Worm (Caenorhabditis elegans) whole organism, young adult: ENCODE measurements around the gene cox-6B.

Experiments used
- B0019.2 ChIP-seq: fragments of 200-800 bp; sonication (Bioruptor generic); conservative IDR thresholded peaks from 2 replicates; pipeline ENCODE4 v1.3.6; 2022; ENCODE audit warnings: missing genetic modification reagents, missing genetic modification characterization, missing compliant biosample characterization
- B0336.3 ChIP-seq: fragments of 200-800 bp; sonication (Bioruptor generic); IDR thresholded peaks from 2 replicates; pipeline ENCODE4 v1.3.6; 2022; ENCODE audit warnings: missing genetic modification characterization, missing compliant biosample characterization
- D2030.7 ChIP-seq: fragments of 200-800 bp; sonication (Bioruptor generic); IDR thresholded peaks from 2 replicates; pipeline ENCODE4 v1.3.6; 2022; ENCODE audit warnings: missing genetic modification reagents, missing genetic modification characterization, missing compliant biosample characterization
- F22D6.2 ChIP-seq: sonication (generic microtip); optimal IDR thresholded peaks from 2 replicates; lab custom pipeline; 2016; ENCODE audit warnings: mild to moderate bottlenecking, missing genetic modification characterization, missing compliant biosample characterization
- F23B12.7 ChIP-seq: sonication (generic microtip); optimal IDR thresholded peaks from 2 replicates; lab custom pipeline; 2017; ENCODE audit warnings: missing genetic modification characterization, mild to moderate bottlenecking, missing compliant biosample characterization, antibody characterized with exemption, moderate library complexity; ENCODE audit not compliant: insufficient read depth
- F33H1.4 ChIP-seq: fragments of 200-800 bp; sonication (Bioruptor generic); IDR thresholded peaks from 2 replicates; pipeline ENCODE4 v1.3.6; 2022; ENCODE audit warnings: missing genetic modification reagents, missing genetic modification characterization, missing compliant biosample characterization
- K11D2.4 ChIP-seq: fragments of 200-800 bp; sonication (Bioruptor generic); IDR thresholded peaks from 2 replicates; pipeline ENCODE4 v1.3.6; 2022; ENCODE audit warnings: missing genetic modification reagents, missing genetic modification characterization, missing compliant biosample characterization
- K12H6.12 ChIP-seq: fragments of 200-800 bp; sonication (Bioruptor generic); optimal IDR thresholded peaks from 2 replicates; lab custom pipeline; 2018; ENCODE audit warnings: mild to moderate bottlenecking, missing genetic modification characterization, missing compliant biosample characterization
- T07F8.4 ChIP-seq: sonication (generic microtip); optimal IDR thresholded peaks from 2 replicates; lab custom pipeline; 2016; ENCODE audit warnings: mild to moderate bottlenecking, missing genetic modification characterization, moderate library complexity, missing compliant biosample characterization
- ZK185.1 ChIP-seq: sonication (generic microtip); optimal IDR thresholded peaks from 2 replicates; lab custom pipeline; 2016; ENCODE audit warnings: mild to moderate bottlenecking, missing genetic modification characterization, missing compliant biosample characterization; ENCODE audit not compliant: poor library complexity, severe bottlenecking
- aptf-2 ChIP-seq: fragments of 200-800 bp; sonication (Bioruptor generic); conservative IDR thresholded peaks from 2 replicates; pipeline ENCODE4 v1.3.6; 2022; ENCODE audit warnings: missing genetic modification reagents, missing genetic modification characterization, missing compliant biosample characterization
- bed-1 ChIP-seq: fragments of 200-800 bp; sonication (Bioruptor generic); IDR thresholded peaks from 2 replicates; pipeline ENCODE4 v1.3.6; 2022; ENCODE audit warnings: missing genetic modification reagents, missing genetic modification characterization, missing compliant biosample characterization
- cebp-1 ChIP-seq, 2 experiments: fragments of 200-800 bp in 1 of 2; sonication (Bioruptor generic) in 1 of 2; sonication (generic microtip) in 1 of 2; IDR thresholded peaks in 1 of 2; optimal IDR thresholded peaks in 1 of 2; 2 replicates each; pipeline versions ENCODE4 v1.3.6 to Lab custom; 2017 to 2022; ENCODE audit warnings: missing compliant biosample characterization in 2 of 2, missing genetic modification characterization in 2 of 2, mild to moderate bottlenecking in 1 of 2, missing genetic modification reagents in 1 of 2, moderate library complexity in 1 of 2
- ceh-100 ChIP-seq: fragments of 200-800 bp; sonication (Bioruptor generic); IDR thresholded peaks from 2 replicates; pipeline ENCODE4 v1.3.6; 2022; ENCODE audit warnings: missing genetic modification reagents, missing genetic modification characterization, missing compliant biosample characterization
- ceh-58 ChIP-seq: fragments of 200-800 bp; sonication (Bioruptor generic); IDR thresholded peaks from 2 replicates; pipeline ENCODE4 v1.3.6; 2022; ENCODE audit warnings: missing genetic modification characterization, missing compliant biosample characterization
- die-1 ChIP-seq: sonication (generic microtip); optimal IDR thresholded peaks from 2 replicates; lab custom pipeline; 2016; ENCODE audit warnings: missing genotype, mild to moderate bottlenecking, missing genetic modification characterization, missing compliant biosample characterization
- dox-1 ChIP-seq: fragments of 200-800 bp; sonication (Bioruptor generic); IDR thresholded peaks from 2 replicates; pipeline ENCODE4 v1.3.6; 2022; ENCODE audit warnings: missing genetic modification reagents, missing genetic modification characterization, missing compliant biosample characterization
- efl-1 ChIP-seq: fragments of 150-350 bp; optimal IDR thresholded peaks from 2 replicates; lab custom pipeline; 2014; ENCODE audit warnings: missing biosample characterization, missing genetic modification reagents, missing genetic modification characterization
- egl-18 ChIP-seq: fragments of 200-800 bp; sonication (Bioruptor generic); IDR thresholded peaks from 2 replicates; pipeline ENCODE4 v1.3.6; 2022; ENCODE audit warnings: missing genetic modification reagents, missing genetic modification characterization, missing compliant biosample characterization
- egl-44 ChIP-seq: fragments of 200-800 bp; sonication (Bioruptor generic); IDR thresholded peaks from 2 replicates; pipeline ENCODE4 v1.3.6; 2022; ENCODE audit warnings: missing genetic modification reagents, missing genetic modification characterization, missing compliant biosample characterization
- him-1 ChIP-seq: sonication (generic microtip); optimal IDR thresholded peaks from 2 replicates; lab custom pipeline; 2016; ENCODE audit warnings: missing genotype, missing genetic modification reagents, missing genetic modification characterization, missing compliant biosample characterization
- hmg-1.2 ChIP-seq: fragments of 200-800 bp; sonication (Bioruptor generic); IDR thresholded peaks from 2 replicates; pipeline ENCODE4 v1.3.6; 2022; ENCODE audit warnings: missing genetic modification reagents, missing genetic modification characterization, missing compliant biosample characterization
- hmg-20 ChIP-seq: fragments of 200-800 bp; sonication (Bioruptor generic); IDR thresholded peaks from 2 replicates; pipeline ENCODE4 v1.3.6; 2022; ENCODE audit warnings: missing genetic modification reagents, missing genetic modification characterization, missing compliant biosample characterization
- hrde-1 ChIP-seq: sonication (generic microtip); optimal IDR thresholded peaks from 2 replicates; lab custom pipeline; 2016; ENCODE audit warnings: missing genetic modification characterization, mild to moderate bottlenecking, missing compliant biosample characterization, moderate library complexity, missing genotype, missing genetic modification reagents, borderline replicate concordance
- let-607 ChIP-seq, 2 experiments: fragments of 200-800 bp in 1 of 2; sonication (Bioruptor generic) in 1 of 2; sonication (generic microtip) in 1 of 2; optimal IDR thresholded peaks; 2 replicates each; lab custom pipeline; 2016 to 2018; ENCODE audit warnings: mild to moderate bottlenecking in 2 of 2, missing compliant biosample characterization in 2 of 2, missing genetic modification characterization in 2 of 2, moderate library complexity in 2 of 2, missing genotype in 1 of 2
- lsl-1 ChIP-seq: fragments of 200-800 bp; sonication (Bioruptor generic); optimal IDR thresholded peaks from 2 replicates; lab custom pipeline; 2018; ENCODE audit warnings: mild to moderate bottlenecking, missing genetic modification characterization, moderate library complexity, missing compliant biosample characterization
- madf-6 ChIP-seq: fragments of 200-800 bp; sonication (Bioruptor generic); IDR thresholded peaks from 2 replicates; pipeline ENCODE4 v1.3.6; 2022; ENCODE audit warnings: missing genetic modification reagents, missing genetic modification characterization, missing compliant biosample characterization
- mcd-1 ChIP-seq: fragments of 200-800 bp; sonication (Bioruptor generic); IDR thresholded peaks from 2 replicates; pipeline ENCODE4 v1.3.6; 2022; ENCODE audit warnings: missing genetic modification reagents, missing genetic modification characterization, missing compliant biosample characterization
- mel-28 ChIP-seq: sonication (generic microtip); optimal IDR thresholded peaks from 2 replicates; lab custom pipeline; 2016; ENCODE audit warnings: borderline replicate concordance, mild to moderate bottlenecking, missing genetic modification characterization, missing compliant biosample characterization
- mxl-1 ChIP-seq: sonication (generic microtip); optimal IDR thresholded peaks from 2 replicates; lab custom pipeline; 2016; ENCODE audit warnings: missing genetic modification characterization, missing compliant biosample characterization
- nfya-1 ChIP-seq: sonication (generic microtip); optimal IDR thresholded peaks from 2 replicates; lab custom pipeline; 2017; ENCODE audit warnings: antibody characterized with exemption, missing compliant biosample characterization, missing genetic modification characterization, borderline replicate concordance; ENCODE audit not compliant: insufficient read depth
- nhr-80 ChIP-seq: sonication (generic microtip); optimal IDR thresholded peaks from 2 replicates; lab custom pipeline; 2016; ENCODE audit warnings: missing genetic modification characterization, missing compliant biosample characterization
- rcor-1 ChIP-seq: fragments of 200-800 bp; sonication (Bioruptor generic); IDR thresholded peaks from 2 replicates; pipeline ENCODE4 v1.3.6; 2022; ENCODE audit warnings: missing genetic modification reagents, missing genetic modification characterization, missing compliant biosample characterization
- rec-8 ChIP-seq, 2 experiments: sonication (generic microtip); optimal IDR thresholded peaks; 2 replicates each; lab custom pipeline; 2016; ENCODE audit warnings: mild to moderate bottlenecking in 2 of 2, missing genetic modification characterization in 2 of 2, missing genetic modification reagents in 2 of 2, missing genotype in 2 of 2, missing biosample characterization in 1 of 2, missing compliant biosample characterization in 1 of 2, moderate library complexity in 1 of 2
- repo-1 ChIP-seq: sonication (generic microtip); optimal IDR thresholded peaks from 2 replicates; lab custom pipeline; 2017; ENCODE audit warnings: mild to moderate bottlenecking, missing genetic modification characterization, missing compliant biosample characterization
- snpc-1.1 ChIP-seq: sonication (generic microtip); optimal IDR thresholded peaks from 2 replicates; lab custom pipeline; 2017; ENCODE audit warnings: missing genetic modification characterization, mild to moderate bottlenecking, missing compliant biosample characterization, antibody characterized with exemption, moderate library complexity, missing genotype, missing genetic modification reagents; ENCODE audit not compliant: insufficient read depth
- snpc-3.4 ChIP-seq: sonication (generic microtip); optimal IDR thresholded peaks from 2 replicates; lab custom pipeline; 2017; ENCODE audit warnings: missing genetic modification characterization, mild to moderate bottlenecking, missing compliant biosample characterization, antibody characterized with exemption, moderate library complexity, missing genotype, missing genetic modification reagents
- sptf-2 ChIP-seq: fragments of 200-800 bp; sonication (Bioruptor generic); optimal IDR thresholded peaks from 2 replicates; lab custom pipeline; 2018; ENCODE audit warnings: mild to moderate bottlenecking, missing genetic modification characterization, missing compliant biosample characterization
- ztf-18 ChIP-seq: sonication (generic microtip); optimal IDR thresholded peaks from 2 replicates; lab custom pipeline; 2016; ENCODE audit warnings: missing genotype, mild to moderate bottlenecking, missing genetic modification characterization, missing compliant biosample characterization
- ztf-22 ChIP-seq: fragments of 200-800 bp; sonication (Bioruptor generic); optimal IDR thresholded peaks from 2 replicates; lab custom pipeline; 2018; ENCODE audit warnings: mild to moderate bottlenecking, missing genetic modification characterization, moderate library complexity, missing compliant biosample characterization
- ztf-25 ChIP-seq: fragments of 200-800 bp; sonication (Bioruptor generic); IDR thresholded peaks from 2 replicates; pipeline ENCODE4 v1.3.6; 2022; ENCODE audit warnings: missing genetic modification reagents, missing genetic modification characterization, missing compliant biosample characterization

Gene cox-6B

ce11 chrIII:2686663-2687062 lies 12.8 kb upstream of the cox-6B start:
- no peak for TF ChIP-seq sptf-2 (GFP tag; lab: Kevin White, UChicago)
- no peak for TF ChIP-seq K12H6.12 (tag; lab: Kevin White, UChicago)
- TF ChIP-seq mxl-1 (tag; lab: Kevin White, UChicago): no peak
- no peak for TF ChIP-seq him-1 (tag; lab: Kevin White, UChicago)
- TF ChIP-seq nfya-1 (tag; lab: Kevin White, UChicago): no peak
- no peak for TF ChIP-seq repo-1 (tag; lab: Kevin White, UChicago)
- TF ChIP-seq hmg-20 (GFP tag; lab: Robert Waterston, UW): no peak
- TF ChIP-seq B0336.3: no peak
- no peak for TF ChIP-seq ceh-100 (GFP tag; lab: Robert Waterston, UW)
- TF ChIP-seq ZK185.1 (tag; lab: Kevin White, UChicago): no peak
- no peak for TF ChIP-seq efl-1
- no peak for TF ChIP-seq K11D2.4 (GFP tag; lab: Robert Waterston, UW)
- TF ChIP-seq F22D6.2 (tag; lab: Kevin White, UChicago): no peak
- TF ChIP-seq egl-18 (GFP tag; lab: Robert Waterston, UW): no peak
- TF ChIP-seq aptf-2: no peak
- TF ChIP-seq die-1 (tag; lab: Kevin White, UChicago): no peak
- no peak for TF ChIP-seq B0019.2 (GFP tag; lab: Robert Waterston, UW)
- TF ChIP-seq, all 124 proteins: peak for 0

ce11 chrIII:2687412-2687811 lies 12.1 kb upstream of the cox-6B start:
- TF ChIP-seq snpc-3.4 (tag; lab: Kevin White, UChicago) (no peak), F23B12.7 (tag; lab: Kevin White, UChicago) (no peak), let-607 (tag; optimal IDR thresholded peaks at IDR 0.05; lab: Kevin White, UChicago) (no peak), cebp-1 (GFP tag; IDR thresholded peaks at IDR 0.05; lab: Robert Waterston, UW) (no peak), cebp-1 (tag; optimal IDR thresholded peaks at IDR 0.05; lab: Kevin White, UChicago) (peak; percentile 9), ztf-25 (GFP tag; lab: Robert Waterston, UW) (no peak), nhr-80 (tag; lab: Kevin White, UChicago) (peak; percentile 71), hrde-1 (tag; lab: Kevin White, UChicago) (no peak)

- TF ChIP-seq T07F8.4 (tag; lab: Kevin White, UChicago) (no peak), hmg-1.2 (GFP tag; lab: Robert Waterston, UW) (peak; percentile 98), mcd-1 (peak; percentile 89), F33H1.4 (GFP tag; lab: Robert Waterston, UW) (peak; percentile 54; the same call in 1 of the 2 replicates), D2030.7 (GFP tag; lab: Robert Waterston, UW) (0 out of 2 replicates have a peak, but pooled peaks have one; percentile 23), ceh-58 (GFP tag; lab: Robert Waterston, UW) (no peak), madf-6 (GFP tag; lab: Robert Waterston, UW) (peak; percentile 53; the same call in 1 of the 2 replicates), lsl-1 (GFP tag; lab: Kevin White, UChicago) (peak; percentile 26)
Measured at ce11 chrIII:2698740-2699139, 723 bp upstream of the cox-6B start, which contains the start of gene slc-30A9. Gene slc-30A9 (minus strand): TSS chrIII:2698817.

ce11 chrIII:2700637-2701036 lies 1.2 kb downstream of the cox-6B start, which contains the start of gene set-27:
Gene set-27 (plus strand): TSS chrIII:2700937.
- TF ChIP-seq snpc-1.1: no peak
- TF ChIP-seq mel-28 (tag; lab: Kevin White, UChicago): no peak
- no peak for TF ChIP-seq aptf-2
- TF ChIP-seq rec-8 (tag; optimal IDR thresholded peaks at IDR 0.05; lab: Kevin White, UChicago): no peak
- TF ChIP-seq egl-44 (GFP tag; lab: Robert Waterston, UW): no peak
- TF ChIP-seq bed-1 (GFP tag; lab: Robert Waterston, UW): no peak
- no peak for TF ChIP-seq let-607 (tag; optimal IDR thresholded peaks at IDR 0.05; lab: Kevin White, UChicago)
- no peak for TF ChIP-seq ztf-18 (tag; lab: Kevin White, UChicago)
- no peak for TF ChIP-seq rcor-1 (GFP tag; lab: Robert Waterston, UW)
- TF ChIP-seq dox-1: no peak
- TF ChIP-seq ztf-22 (GFP tag; lab: Kevin White, UChicago): no peak
